Fruit fly (Drosophila melanogaster) whole organism, adult: ENCODE results near the gene CG42661.

Experiments used
- CG33017 ChIP-seq: fragments of 200-800 bp; sonication (Bioruptor generic); optimal IDR thresholded peaks from 2 replicates; lab custom pipeline; 2018; ENCODE audit warnings: missing biosample characterization, mild to moderate bottlenecking, missing genetic modification characterization, moderate library complexity
- Hr96 ChIP-seq: fragments of 200-800 bp; sonication (Bioruptor generic); optimal IDR thresholded peaks from 2 replicates; lab custom pipeline; 2016; ENCODE audit warnings: missing biosample characterization, missing genetic modification characterization
- ovo ChIP-seq: fragments of 200-800 bp; sonication (Bioruptor generic); optimal IDR thresholded peaks from 2 replicates; lab custom pipeline; 2016; ENCODE audit warnings: missing biosample characterization, missing genetic modification characterization
- tj ChIP-seq: fragments of 200-800 bp; sonication (Bioruptor generic); optimal IDR thresholded peaks from 3 replicates; lab custom pipeline; 2017; ENCODE audit warnings: missing biosample characterization, mild to moderate bottlenecking, missing genetic modification characterization, moderate library complexity

DNA sequence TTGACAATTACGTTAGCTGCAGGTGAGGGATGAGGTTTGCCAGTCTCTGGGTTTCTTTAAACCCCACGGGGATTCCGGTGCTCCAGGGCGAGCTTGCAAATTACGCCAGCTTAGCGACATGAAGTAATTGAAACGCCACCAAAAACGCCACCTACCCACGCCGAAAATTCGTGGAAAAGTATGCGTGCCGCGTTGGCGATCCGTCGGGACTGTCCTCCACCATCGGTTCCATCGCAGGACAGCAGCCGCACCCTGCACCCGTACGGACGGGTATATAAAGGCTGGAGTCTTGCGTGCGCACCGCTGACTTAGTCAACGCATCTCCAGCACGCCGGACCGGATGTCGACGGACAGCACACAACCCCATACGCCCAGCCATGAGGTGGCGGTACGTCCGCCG, 9.5 kb upstream of the CG42661 start, which contains the start of gene ppk26:
- TF ChIP-seq ovo (GFP tag; lab: Kevin White, UChicago) (no peak), CG33017 (no peak), tj (GFP tag; lab: Kevin White, UChicago) (no peak), Hr96 (GFP tag; lab: Kevin White, UChicago) (no peak)
